Fruit fly (Drosophila melanogaster) whole organism, embryonic: ENCODE results near the gene scramb2.

Experiments used
- Asciz ChIP-seq: fragments of 200-800 bp; sonication (Bioruptor generic); optimal IDR thresholded peaks from 2 replicates; lab custom pipeline; 2017; ENCODE audit warnings: missing biosample characterization, mild to moderate bottlenecking, missing genetic modification characterization, missing genetic modification reagents
- BtbVII ChIP-seq: fragments of 200-800 bp; sonication (Bioruptor generic); optimal IDR thresholded peaks from 3 replicates; lab custom pipeline; 2017; ENCODE audit warnings: missing biosample characterization, mild to moderate bottlenecking, missing genetic modification characterization
- CG13624 ChIP-seq: fragments of 200-800 bp; sonication (Bioruptor generic); optimal IDR thresholded peaks from 2 replicates; lab custom pipeline; 2016; ENCODE audit warnings: missing biosample characterization, missing genetic modification characterization
- CG16815 ChIP-seq: fragments of 200-800 bp; sonication (Bioruptor generic); optimal IDR thresholded peaks from 3 replicates; lab custom pipeline; 2017; ENCODE audit warnings: missing biosample characterization, mild to moderate bottlenecking, missing genetic modification characterization
- CG17568 ChIP-seq: fragments of 200-800 bp; sonication (Bioruptor generic); optimal IDR thresholded peaks from 2 replicates; lab custom pipeline; 2018; ENCODE audit warnings: missing biosample characterization, mild to moderate bottlenecking, missing genetic modification characterization, moderate library complexity
- CG17802 ChIP-seq: fragments of 200-800 bp; sonication (Bioruptor generic); optimal IDR thresholded peaks from 2 replicates; lab custom pipeline; 2018; ENCODE audit warnings: missing biosample characterization, mild to moderate bottlenecking, missing genetic modification characterization, moderate library complexity
- CG17912 ChIP-seq: fragments of 200-800 bp; sonication (Bioruptor generic); optimal IDR thresholded peaks from 2 replicates; lab custom pipeline; 2018; ENCODE audit warnings: missing biosample characterization, mild to moderate bottlenecking, missing genetic modification characterization
- CG3065 ChIP-seq: fragments of 200-800 bp; sonication (Bioruptor generic); optimal IDR thresholded peaks from 2 replicates; lab custom pipeline; 2016; ENCODE audit warnings: missing biosample characterization, missing genetic modification characterization
- CG31224 ChIP-seq: fragments of 200-800 bp; sonication (Bioruptor generic); IDR thresholded peaks from 2 replicates; pipeline ENCODE4 v1.3.6; 2022; ENCODE audit warnings: missing biosample characterization, missing genetic modification characterization
- CG3281 ChIP-seq: fragments of 200-800 bp; sonication (Bioruptor generic); optimal IDR thresholded peaks from 3 replicates; lab custom pipeline; 2017; ENCODE audit warnings: missing biosample characterization, mild to moderate bottlenecking, missing genetic modification characterization
- CG34224 ChIP-seq: fragments of 200-800 bp; sonication (Bioruptor generic); IDR thresholded peaks from 3 replicates; pipeline ENCODE4 v1.3.6; 2022; ENCODE audit warnings: missing biosample characterization, missing genetic modification characterization; ENCODE audit not compliant: partially characterized antibody
- CG34422 ChIP-seq: fragments of 200-800 bp; sonication (Bioruptor generic); IDR thresholded peaks from 3 replicates; pipeline ENCODE4 v1.3.6; 2022; ENCODE audit warnings: missing biosample characterization, missing genetic modification characterization
- CG3847 ChIP-seq: fragments of 200-800 bp; sonication (Bioruptor generic); IDR thresholded peaks from 2 replicates; pipeline ENCODE4 v1.3.6; 2022; ENCODE audit warnings: missing biosample characterization, missing genetic modification characterization
- CG6683 ChIP-seq: fragments of 200-800 bp; sonication (Bioruptor generic); optimal IDR thresholded peaks from 2 replicates; lab custom pipeline; 2017; ENCODE audit warnings: missing biosample characterization, mild to moderate bottlenecking, missing genetic modification characterization, missing genetic modification reagents
- CG7839 ChIP-seq: fragments of 200-800 bp; sonication (Bioruptor generic); optimal IDR thresholded peaks from 3 replicates; lab custom pipeline; 2018; ENCODE audit warnings: missing biosample characterization, mild to moderate bottlenecking, missing genetic modification characterization, moderate library complexity
- CG8089 ChIP-seq: fragments of 200-800 bp; sonication (Bioruptor generic); optimal IDR thresholded peaks from 3 replicates; lab custom pipeline; 2016; ENCODE audit warnings: missing biosample characterization, missing genetic modification characterization
- CG8359 ChIP-seq: fragments of 200-800 bp; sonication (Bioruptor generic); optimal IDR thresholded peaks from 2 replicates; lab custom pipeline; 2017; ENCODE audit warnings: missing biosample characterization, mild to moderate bottlenecking, missing genetic modification characterization, borderline replicate concordance
- CG8388 ChIP-seq: fragments of 200-800 bp; sonication (Bioruptor generic); optimal IDR thresholded peaks from 2 replicates; lab custom pipeline; 2019; ENCODE audit warnings: missing biosample characterization, mild to moderate bottlenecking, missing genetic modification characterization, moderate library complexity
- CG9215 ChIP-seq: fragments of 200-800 bp; sonication (Bioruptor generic); IDR thresholded peaks from 2 replicates; pipeline ENCODE4 v1.3.6; 2022; ENCODE audit warnings: missing biosample characterization, missing genetic modification characterization
- CTCF ChIP-seq: fragments of 200-800 bp; sonication (Bioruptor generic); optimal IDR thresholded peaks from 2 replicates; lab custom pipeline; 2017; ENCODE audit warnings: missing biosample characterization, mild to moderate bottlenecking, missing genetic modification characterization, moderate library complexity
- Chrac-16 ChIP-seq: fragments of 200-800 bp; sonication (Bioruptor generic); optimal IDR thresholded peaks from 3 replicates; lab custom pipeline; 2016; ENCODE audit warnings: missing biosample characterization, missing genetic modification characterization
- Drgx ChIP-seq: fragments of 200-800 bp; sonication (Bioruptor generic); IDR thresholded peaks from 2 replicates; pipeline ENCODE4 v1.3.6; 2022; ENCODE audit warnings: missing biosample characterization, missing genetic modification characterization
- Ets97D ChIP-seq: fragments of 200-800 bp; sonication (Bioruptor generic); optimal IDR thresholded peaks from 3 replicates; lab custom pipeline; 2016; ENCODE audit warnings: missing biosample characterization, missing genetic modification characterization
- Hand ChIP-seq: fragments of 200-800 bp; sonication (Bioruptor generic); optimal IDR thresholded peaks from 2 replicates; lab custom pipeline; 2017; ENCODE audit warnings: mild to moderate bottlenecking, missing biosample characterization, missing genetic modification reagents, missing genetic modification characterization
- Meics ChIP-seq: fragments of 200-800 bp; sonication (Bioruptor generic); optimal IDR thresholded peaks from 2 replicates; lab custom pipeline; 2017; ENCODE audit warnings: missing biosample characterization, mild to moderate bottlenecking, missing genetic modification characterization
- Mes4 ChIP-seq: fragments of 200-800 bp; sonication (Bioruptor generic); optimal IDR thresholded peaks from 2 replicates; lab custom pipeline; 2016; ENCODE audit warnings: missing biosample characterization, missing genetic modification characterization
- Nf-YC ChIP-seq: fragments of 200-800 bp; optimal IDR thresholded peaks from 3 replicates; lab custom pipeline; 2019; ENCODE audit warnings: missing biosample characterization, mild to moderate bottlenecking, missing genetic modification characterization, moderate library complexity
- Oaz ChIP-seq: fragments of 200-800 bp; sonication (Bioruptor generic); IDR thresholded peaks from 2 replicates; pipeline ENCODE4 v1.3.6; 2022; ENCODE audit warnings: missing biosample characterization, missing genetic modification characterization
- Pdp1 ChIP-seq, 2 experiments: fragments of 200-800 bp; sonication (Bioruptor generic); optimal IDR thresholded peaks; 3 replicates each; lab custom pipeline; 2016; ENCODE audit warnings: missing biosample characterization in 2 of 2, missing genetic modification characterization in 2 of 2, mild to moderate bottlenecking in 1 of 2, moderate library complexity in 1 of 2
- Ravus ChIP-seq: fragments of 200-800 bp; sonication (Bioruptor generic); IDR thresholded peaks from 2 replicates; pipeline ENCODE4 v1.3.6; 2022; ENCODE audit warnings: missing biosample characterization, missing genetic modification characterization
- Taf1 ChIP-seq: fragments of 200-800 bp; sonication (Bioruptor generic); IDR thresholded peaks from 2 replicates; pipeline ENCODE4 v1.3.6; 2022; ENCODE audit warnings: missing biosample characterization, missing genetic modification characterization
- amos ChIP-seq: fragments of 200-800 bp; sonication (Bioruptor generic); IDR thresholded peaks from 2 replicates; pipeline ENCODE4 v1.3.6; 2022; ENCODE audit warnings: missing biosample characterization, missing genetic modification characterization; ENCODE audit not compliant: partially characterized antibody
- dimm ChIP-seq: fragments of 200-800 bp; sonication (Bioruptor generic); IDR thresholded peaks from 2 replicates; pipeline ENCODE4 v1.3.6; 2022; ENCODE audit warnings: missing biosample characterization, missing genetic modification characterization
- fru ChIP-seq: fragments of >200 bp; optimal IDR thresholded peaks from 2 replicates; lab custom pipeline; 2017
- grau ChIP-seq: fragments of 200-800 bp; optimal IDR thresholded peaks from 3 replicates; lab custom pipeline; 2019; ENCODE audit warnings: missing biosample characterization, mild to moderate bottlenecking, missing genetic modification characterization, moderate library complexity
- h ChIP-seq: fragments of >200 bp; optimal IDR thresholded peaks from 2 replicates; lab custom pipeline; 2017
- hbn ChIP-seq: fragments of 200-800 bp; sonication (Bioruptor generic); IDR thresholded peaks from 2 replicates; pipeline ENCODE4 v1.3.6; 2022; ENCODE audit warnings: missing biosample characterization, missing genetic modification characterization; ENCODE audit not compliant: partially characterized antibody
- hkb ChIP-seq, 2 experiments: fragments of 200-800 bp in 1 of 2; fragments of >200 bp in 1 of 2; sonication (Bioruptor generic) in 1 of 2; IDR thresholded peaks in 1 of 2; optimal IDR thresholded peaks in 1 of 2; 2 replicates each; pipeline versions ENCODE4 v1.3.6 to Lab custom; 2017 to 2022; ENCODE audit warnings: missing biosample characterization in 1 of 2, missing genetic modification characterization in 1 of 2
- luna ChIP-seq: fragments of 200-800 bp; sonication (Bioruptor generic); optimal IDR thresholded peaks from 2 replicates; lab custom pipeline; 2016; ENCODE audit warnings: missing biosample characterization, missing genetic modification characterization
- oc ChIP-seq: fragments of 200-800 bp; sonication (Bioruptor generic); optimal IDR thresholded peaks from 2 replicates; lab custom pipeline; 2018; ENCODE audit warnings: missing biosample characterization, mild to moderate bottlenecking, missing genetic modification characterization, moderate library complexity
- org-1 ChIP-seq: fragments of 200-800 bp; sonication (Bioruptor generic); optimal IDR thresholded peaks from 2 replicates; lab custom pipeline; 2017; ENCODE audit warnings: missing biosample characterization, missing genetic modification characterization
- pho ChIP-seq: fragments of 200-800 bp; sonication (Bioruptor generic); optimal IDR thresholded peaks from 2 replicates; lab custom pipeline; 2016; ENCODE audit warnings: missing biosample characterization, missing genetic modification characterization
- psq ChIP-seq: fragments of 200-800 bp; sonication (Bioruptor generic); optimal IDR thresholded peaks from 2 replicates; lab custom pipeline; 2017; ENCODE audit warnings: missing biosample characterization, missing genetic modification characterization
- shn ChIP-seq: fragments of 200-800 bp; sonication (Bioruptor generic); optimal IDR thresholded peaks from 3 replicates; lab custom pipeline; 2016; ENCODE audit warnings: missing biosample characterization, missing genetic modification characterization
- sim ChIP-seq: fragments of 200-800 bp; sonication (Bioruptor generic); IDR thresholded peaks from 2 replicates; pipeline ENCODE4 v1.3.6; 2022; ENCODE audit warnings: missing biosample characterization, missing genetic modification characterization
- slou ChIP-seq: fragments of 200-800 bp; sonication (Bioruptor generic); optimal IDR thresholded peaks from 3 replicates; lab custom pipeline; 2016; ENCODE audit warnings: missing biosample characterization, missing genetic modification characterization
- tll ChIP-seq, 2 experiments: fragments of 200-800 bp in 1 of 2; fragments of >200 bp in 1 of 2; sonication (Bioruptor generic) in 1 of 2; optimal IDR thresholded peaks; 2 replicates each; lab custom pipeline; 2017 to 2019; ENCODE audit warnings: missing biosample characterization in 2 of 2, missing genetic modification characterization in 2 of 2, mild to moderate bottlenecking in 1 of 2, moderate library complexity in 1 of 2
- trem ChIP-seq: fragments of 200-800 bp; optimal IDR thresholded peaks from 3 replicates; lab custom pipeline; 2019; ENCODE audit warnings: missing biosample characterization, mild to moderate bottlenecking, missing genetic modification characterization, moderate library complexity
- wek ChIP-seq: fragments of 200-800 bp; sonication (Bioruptor generic); optimal IDR thresholded peaks from 3 replicates; lab custom pipeline; 2018; ENCODE audit warnings: missing biosample characterization, mild to moderate bottlenecking, missing genetic modification characterization, moderate library complexity

Gene scramb2

DNA sequence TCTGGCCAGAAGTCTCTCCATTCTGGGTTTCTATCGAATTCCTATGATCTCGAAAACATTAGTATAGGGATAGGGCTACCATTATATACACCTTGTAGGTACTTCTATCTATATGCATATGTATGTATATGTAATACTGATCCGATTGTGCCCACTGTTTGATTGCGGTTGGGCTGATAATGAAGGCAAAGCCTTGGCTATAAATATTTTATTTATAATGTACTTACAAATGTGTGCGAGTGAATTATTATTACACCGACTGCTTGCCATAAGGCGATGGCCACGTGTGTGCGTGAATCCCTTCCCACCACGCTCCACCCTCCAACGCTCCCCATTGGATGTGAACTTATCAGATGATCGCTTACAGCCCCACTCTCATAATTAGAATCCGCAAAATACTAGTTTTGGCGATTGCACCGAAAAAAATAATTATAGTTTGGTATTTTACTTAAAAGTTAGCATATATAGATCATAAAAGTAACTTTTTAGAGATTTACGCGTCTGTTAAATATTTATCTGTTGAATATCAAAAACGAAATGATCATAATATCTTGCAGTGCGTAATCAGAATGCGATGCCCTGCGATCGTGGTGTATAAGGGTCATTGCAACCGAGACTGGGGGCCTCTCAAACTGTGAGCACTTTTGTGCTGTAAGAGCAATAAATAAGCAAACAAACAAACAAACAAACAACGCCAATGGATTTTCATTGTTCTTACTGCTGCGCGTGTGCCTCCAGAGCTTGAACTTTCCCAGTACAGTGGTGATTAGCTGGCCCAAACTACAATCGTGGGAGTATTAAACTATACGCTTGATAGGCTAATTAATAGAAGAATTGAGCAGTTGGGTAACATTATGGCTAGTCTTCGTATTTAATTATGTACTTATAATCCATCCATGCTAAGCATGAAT lies 33.7 kb upstream of the scramb2 start (continued):
- TF ChIP-seq luna (no peak), CG17568 (GFP tag; lab: Kevin White, UChicago) (no peak), wek (GFP tag; lab: Kevin White, UChicago) (no peak), slou (no peak), h (no peak), sim (no peak), org-1 (GFP tag; lab: Kevin White, UChicago) (no peak), CG17802 (tag; lab: Kevin White, UChicago) (peak; percentile 26), Asciz (GFP tag; lab: Kevin White, UChicago) (no peak), CG34422 (GFP tag; lab: Robert Waterston, UW) (0 out of 3 replicates have a peak, but pooled peaks have one; percentile 43), Taf1 (GFP tag; lab: Robert Waterston, UW) (no peak), CG13624 (GFP tag; lab: Kevin White, UChicago) (no peak), CG16815 (GFP tag; lab: Kevin White, UChicago) (no peak), CG3847 (GFP tag; lab: Robert Waterston, UW) (no peak), Ets97D (GFP tag; lab: Kevin White, UChicago) (no peak), Ravus (no peak), CG3281 (peak; percentile 44), Drgx (GFP tag; lab: Robert Waterston, UW) (peak; percentile 59), Mes4 (peak; percentile 22), tll (GFP tag; optimal IDR thresholded peaks at IDR 0.05; lab: Kevin White, UChicago) (no peak), CG6683 (GFP tag; lab: Kevin White, UChicago) (no peak), Oaz (GFP tag; lab: Robert Waterston, UW) (no peak), CG8388 (GFP tag; lab: Kevin White, UChicago) (no peak), grau (tag; lab: Kevin White, UChicago) (peak; percentile 75), hbn (GFP tag; lab: Robert Waterston, UW) (no peak), CG7839 (tag; lab: Kevin White, UChicago) (peak; percentile 26), Pdp1 (GFP tag; optimal IDR thresholded peaks at IDR 0.05; lab: Kevin White, UChicago) (peak in 1 of 2 experiments; percentile 51), Chrac-16 (GFP tag; lab: Kevin White, UChicago) (no peak), hkb (optimal IDR thresholded peaks at IDR 0.05; lab: Kevin White, UChicago) (no peak), hkb (GFP tag; IDR thresholded peaks at IDR 0.05; lab: Robert Waterston, UW) (peak; percentile 49; the same call in 1 of the 2 replicates), CG8359 (GFP tag; lab: Kevin White, UChicago) (no peak), dimm (peak; percentile 37; the same call in 1 of the 2 replicates), CG8089 (GFP tag; lab: Kevin White, UChicago) (no peak), BtbVII (GFP tag; lab: Kevin White, UChicago) (peak; percentile 34), CG3065 (GFP tag; lab: Kevin White, UChicago) (no peak), CG34224 (GFP tag; lab: Robert Waterston, UW) (no peak), Nf-YC (peak; percentile 62), oc (tag; lab: Kevin White, UChicago) (peak; percentile 7), CG31224 (GFP tag; lab: Robert Waterston, UW) (0 out of 2 replicates have a peak, but pooled peaks have one; percentile 5), fru (lab: Kevin White, UChicago) (no peak), shn (no peak), amos (GFP tag; lab: Robert Waterston, UW) (no peak), Meics (GFP tag; lab: Kevin White, UChicago) (peak; percentile 6), pho (GFP tag; lab: Kevin White, UChicago) (no peak), trem (tag; lab: Kevin White, UChicago) (no peak), psq (no peak), CG17912 (no peak), CTCF (no peak), Hand (GFP tag; lab: Kevin White, UChicago) (no peak), CG9215 (GFP tag; lab: Robert Waterston, UW) (no peak)
